Fruit fly (Drosophila melanogaster) whole organism, embryonic: ENCODE measurements around the gene CG5715.

Experiments used
- BtbVII ChIP-seq: fragments of 200-800 bp; sonication (Bioruptor generic); optimal IDR thresholded peaks from 3 replicates; lab custom pipeline; 2017; ENCODE audit warnings: missing biosample characterization, mild to moderate bottlenecking, missing genetic modification characterization
- CG11456 ChIP-seq: fragments of 200-800 bp; sonication (Bioruptor generic); IDR thresholded peaks from 3 replicates; pipeline ENCODE4 v1.3.6; 2022; ENCODE audit warnings: missing biosample characterization, missing genetic modification characterization
- CG11696 ChIP-seq: fragments of 200-800 bp; sonication (Bioruptor generic); IDR thresholded peaks from 2 replicates; pipeline ENCODE4 v1.3.6; 2022; ENCODE audit warnings: missing biosample characterization, missing genetic modification characterization
- CG12071 ChIP-seq: fragments of 200-800 bp; sonication (Bioruptor generic); optimal IDR thresholded peaks from 3 replicates; lab custom pipeline; 2018; ENCODE audit warnings: missing biosample characterization, mild to moderate bottlenecking, missing genetic modification characterization
- CG12744 ChIP-seq: fragments of 200-800 bp; sonication (Bioruptor generic); optimal IDR thresholded peaks from 2 replicates; lab custom pipeline; 2016; ENCODE audit warnings: missing biosample characterization, missing genetic modification characterization
- CG14710 ChIP-seq: fragments of 200-800 bp; sonication (Bioruptor generic); optimal IDR thresholded peaks from 3 replicates; lab custom pipeline; 2019; ENCODE audit warnings: missing biosample characterization, mild to moderate bottlenecking, missing genetic modification characterization, moderate library complexity
- CG1529 ChIP-seq: fragments of 200-800 bp; sonication (Bioruptor generic); optimal IDR thresholded peaks from 3 replicates; lab custom pipeline; 2018; ENCODE audit warnings: missing biosample characterization, missing genetic modification characterization
- CG15696 ChIP-seq: fragments of 200-800 bp; sonication (Bioruptor generic); optimal IDR thresholded peaks from 2 replicates; lab custom pipeline; 2019; ENCODE audit warnings: missing biosample characterization, mild to moderate bottlenecking, missing genetic modification characterization, moderate library complexity
- CG17568 ChIP-seq: fragments of 200-800 bp; sonication (Bioruptor generic); optimal IDR thresholded peaks from 2 replicates; lab custom pipeline; 2018; ENCODE audit warnings: missing biosample characterization, mild to moderate bottlenecking, missing genetic modification characterization, moderate library complexity
- CG2199 ChIP-seq: fragments of 200-800 bp; sonication (Bioruptor generic); IDR thresholded peaks from 3 replicates; pipeline ENCODE4 v1.3.6; 2022; ENCODE audit warnings: missing biosample characterization, missing genetic modification characterization
- CG2678 ChIP-seq: fragments of 200-800 bp; sonication (Bioruptor generic); optimal IDR thresholded peaks from 3 replicates; lab custom pipeline; 2019; ENCODE audit warnings: missing biosample characterization, mild to moderate bottlenecking, missing genetic modification characterization, moderate library complexity
- CG30020 ChIP-seq: fragments of 200-800 bp; optimal IDR thresholded peaks from 2 replicates; lab custom pipeline; 2019; ENCODE audit warnings: missing biosample characterization, mild to moderate bottlenecking, missing genetic modification characterization, moderate library complexity
- CG31365 ChIP-seq: fragments of 200-800 bp; sonication (Bioruptor generic); optimal IDR thresholded peaks from 2 replicates; lab custom pipeline; 2018; ENCODE audit warnings: missing biosample characterization, mild to moderate bottlenecking, missing genetic modification characterization
- CG34422 ChIP-seq: fragments of 200-800 bp; sonication (Bioruptor generic); IDR thresholded peaks from 3 replicates; pipeline ENCODE4 v1.3.6; 2022; ENCODE audit warnings: missing biosample characterization, missing genetic modification characterization
- CG4360 ChIP-seq: fragments of 200-800 bp; sonication (Bioruptor generic); IDR thresholded peaks from 2 replicates; pipeline ENCODE4 v1.3.6; 2022; ENCODE audit warnings: missing biosample characterization, missing genetic modification characterization
- CG4404 ChIP-seq: fragments of 200-800 bp; sonication (Bioruptor generic); IDR thresholded peaks from 2 replicates; pipeline ENCODE4 v1.3.6; 2022; ENCODE audit warnings: missing biosample characterization, missing genetic modification characterization
- CG6813 ChIP-seq: fragments of 200-800 bp; sonication (Bioruptor generic); optimal IDR thresholded peaks from 2 replicates; lab custom pipeline; 2017; ENCODE audit warnings: missing biosample characterization, missing genetic modification characterization, mild to moderate bottlenecking, moderate library complexity, missing genetic modification reagents
- CG7271 ChIP-seq: fragments of 200-800 bp; sonication (Bioruptor generic); optimal IDR thresholded peaks from 2 replicates; lab custom pipeline; 2018; ENCODE audit warnings: missing biosample characterization, mild to moderate bottlenecking, missing genetic modification characterization, moderate library complexity
- CG7357 ChIP-seq: fragments of 200-800 bp; sonication (Bioruptor generic); IDR thresholded peaks from 3 replicates; pipeline ENCODE4 v1.3.6; 2022; ENCODE audit warnings: missing biosample characterization, missing genetic modification characterization
- CG8924 ChIP-seq: fragments of 200-800 bp; optimal IDR thresholded peaks from 3 replicates; lab custom pipeline; 2019; ENCODE audit warnings: missing biosample characterization, mild to moderate bottlenecking, missing genetic modification characterization, moderate library complexity
- CG9437 ChIP-seq: fragments of 200-800 bp; sonication (Bioruptor generic); optimal IDR thresholded peaks from 2 replicates; lab custom pipeline; 2018; ENCODE audit warnings: missing biosample characterization, mild to moderate bottlenecking, missing genetic modification characterization
- CG9609 ChIP-seq: fragments of 200-800 bp; sonication (Bioruptor generic); optimal IDR thresholded peaks from 3 replicates; lab custom pipeline; 2016; ENCODE audit warnings: missing biosample characterization, missing genetic modification characterization
- CrebB ChIP-seq: fragments of 200-800 bp; sonication (Bioruptor generic); optimal IDR thresholded peaks from 3 replicates; lab custom pipeline; 2018; ENCODE audit warnings: missing biosample characterization, mild to moderate bottlenecking, missing genetic modification characterization
- D19A ChIP-seq: fragments of 200-800 bp; optimal IDR thresholded peaks from 3 replicates; lab custom pipeline; 2019; ENCODE audit warnings: missing biosample characterization, mild to moderate bottlenecking, missing genetic modification characterization, moderate library complexity
- Elba2 ChIP-seq: fragments of 200-800 bp; sonication (Bioruptor generic); optimal IDR thresholded peaks from 3 replicates; lab custom pipeline; 2016; ENCODE audit warnings: missing biosample characterization, missing genetic modification characterization
- H15 ChIP-seq: fragments of 200-800 bp; sonication (Bioruptor generic); IDR thresholded peaks from 3 replicates; pipeline ENCODE4 v1.3.6; 2022; ENCODE audit warnings: missing biosample characterization, missing genetic modification characterization
- Jarid2 ChIP-seq: fragments of 200-800 bp; sonication (Bioruptor generic); optimal IDR thresholded peaks from 3 replicates; lab custom pipeline; 2017; ENCODE audit warnings: mild to moderate bottlenecking, missing biosample characterization, missing genetic modification reagents, missing genetic modification characterization
- NFAT ChIP-seq: fragments of 200-800 bp; sonication (Bioruptor generic); IDR thresholded peaks from 2 replicates; pipeline ENCODE4 v1.3.6; 2022; ENCODE audit warnings: missing biosample characterization, missing genetic modification characterization
- Pdp1 ChIP-seq, 2 experiments: fragments of 200-800 bp; sonication (Bioruptor generic); optimal IDR thresholded peaks; 3 replicates each; lab custom pipeline; 2016; ENCODE audit warnings: missing biosample characterization in 2 of 2, missing genetic modification characterization in 2 of 2, mild to moderate bottlenecking in 1 of 2, moderate library complexity in 1 of 2
- Six4 ChIP-seq: fragments of 200-800 bp; sonication (Bioruptor generic); optimal IDR thresholded peaks from 2 replicates; lab custom pipeline; 2016; ENCODE audit warnings: missing biosample characterization, missing genetic modification characterization
- Sry-β ChIP-seq: fragments of 200-800 bp; sonication (Bioruptor generic); optimal IDR thresholded peaks from 2 replicates; lab custom pipeline; 2018; ENCODE audit warnings: missing biosample characterization, mild to moderate bottlenecking, missing genetic modification characterization, moderate library complexity
- Stat92E ChIP-seq, 3 experiments: fragments of >200 bp in 2 of 3; fragments of 200-800 bp in 1 of 3; sonication (Bioruptor generic) in 1 of 3; optimal IDR thresholded peaks; 2 replicates each; lab custom pipeline; 2017 to 2019; ENCODE audit warnings: missing biosample characterization in 3 of 3, missing genetic modification characterization in 3 of 3, mild to moderate bottlenecking in 1 of 3, moderate library complexity in 1 of 3
- Xrp1 ChIP-seq: fragments of 200-800 bp; sonication (Bioruptor generic); IDR thresholded peaks from 2 replicates; pipeline ENCODE4 v1.3.6; 2022; ENCODE audit warnings: missing biosample characterization, missing genetic modification characterization
- caup ChIP-seq: fragments of 200-800 bp; sonication (Bioruptor generic); optimal IDR thresholded peaks from 3 replicates; lab custom pipeline; 2017; ENCODE audit warnings: missing biosample characterization, mild to moderate bottlenecking, missing genetic modification characterization, moderate library complexity; ENCODE audit not compliant: severe bottlenecking
- chinmo ChIP-seq: fragments of 200-800 bp; sonication (Bioruptor generic); IDR thresholded peaks from 4 replicates; pipeline ENCODE4 v1.3.6; 2022; ENCODE audit warnings: missing biosample characterization, missing genetic modification characterization; ENCODE audit not compliant: partially characterized antibody
- dmrt99B ChIP-seq: fragments of 200-800 bp; sonication (Bioruptor generic); optimal IDR thresholded peaks from 2 replicates; lab custom pipeline; 2018; ENCODE audit warnings: missing biosample characterization, mild to moderate bottlenecking, missing genetic modification characterization, moderate library complexity
- dpn ChIP-seq, 2 experiments: fragments of 200-800 bp; sonication (Bioruptor generic); optimal IDR thresholded peaks; 3 replicates each; lab custom pipeline; 2016; ENCODE audit warnings: missing biosample characterization in 2 of 2, missing genetic modification characterization in 2 of 2
- fd96Cb ChIP-seq: fragments of 200-800 bp; sonication (Bioruptor generic); optimal IDR thresholded peaks from 2 replicates; lab custom pipeline; 2018; ENCODE audit warnings: missing biosample characterization, mild to moderate bottlenecking, missing genetic modification characterization, moderate library complexity
- her ChIP-seq: fragments of 200-800 bp; sonication (Bioruptor generic); optimal IDR thresholded peaks from 2 replicates; lab custom pipeline; 2016; ENCODE audit warnings: missing biosample characterization, missing genetic modification characterization
- kay ChIP-seq: fragments of 200-800 bp; sonication (Bioruptor generic); optimal IDR thresholded peaks from 2 replicates; lab custom pipeline; 2016; ENCODE audit warnings: missing biosample characterization, missing genetic modification characterization
- kni ChIP-seq: fragments of 200-800 bp; sonication (Bioruptor generic); optimal IDR thresholded peaks from 3 replicates; lab custom pipeline; 2017; ENCODE audit warnings: mild to moderate bottlenecking, missing biosample characterization, missing genetic modification reagents, missing genetic modification characterization
- oc ChIP-seq: fragments of 200-800 bp; sonication (Bioruptor generic); optimal IDR thresholded peaks from 2 replicates; lab custom pipeline; 2018; ENCODE audit warnings: missing biosample characterization, mild to moderate bottlenecking, missing genetic modification characterization, moderate library complexity
- pfk ChIP-seq: fragments of 200-800 bp; sonication (Bioruptor generic); optimal IDR thresholded peaks from 2 replicates; lab custom pipeline; 2018; ENCODE audit warnings: missing biosample characterization, mild to moderate bottlenecking, missing genetic modification characterization, moderate library complexity
- pnt ChIP-seq: fragments of 200-800 bp; sonication (Bioruptor generic); optimal IDR thresholded peaks from 3 replicates; lab custom pipeline; 2016; ENCODE audit warnings: missing biosample characterization, missing genetic modification characterization
- prd ChIP-seq, 3 experiments: fragments of >200 bp in 2 of 3; fragments of 200-800 bp in 1 of 3; sonication (Bioruptor generic) in 1 of 3; optimal IDR thresholded peaks in 2 of 3; IDR thresholded peaks in 1 of 3; 2 replicates in 2 of 3; 3 replicates in 1 of 3; pipeline versions ENCODE4 v1.3.6 to Lab custom; 2017 to 2022; ENCODE audit warnings: missing biosample characterization in 1 of 3, missing genetic modification characterization in 1 of 3
- sc ChIP-seq, 3 experiments: fragments of >200 bp in 2 of 3; fragments of 200-800 bp in 1 of 3; sonication (Bioruptor generic) in 1 of 3; optimal IDR thresholded peaks; 2 replicates in 2 of 3; 3 replicates in 1 of 3; lab custom pipeline; 2017; ENCODE audit warnings: mild to moderate bottlenecking in 1 of 3, missing biosample characterization in 1 of 3, missing genetic modification characterization in 1 of 3, missing genetic modification reagents in 1 of 3
- tna ChIP-seq: fragments of 200-800 bp; sonication (Bioruptor generic); IDR thresholded peaks from 2 replicates; pipeline ENCODE4 v1.3.6; 2022; ENCODE audit warnings: missing biosample characterization, missing genetic modification characterization; ENCODE audit not compliant: partially characterized antibody
- trem ChIP-seq: fragments of 200-800 bp; optimal IDR thresholded peaks from 3 replicates; lab custom pipeline; 2019; ENCODE audit warnings: missing biosample characterization, mild to moderate bottlenecking, missing genetic modification characterization, moderate library complexity
- unc-4 ChIP-seq: fragments of 200-800 bp; sonication (Bioruptor generic); IDR thresholded peaks from 2 replicates; pipeline ENCODE4 v1.3.6; 2022; ENCODE audit warnings: missing biosample characterization, missing genetic modification characterization; ENCODE audit not compliant: partially characterized antibody

Gene CG5715

DNA sequence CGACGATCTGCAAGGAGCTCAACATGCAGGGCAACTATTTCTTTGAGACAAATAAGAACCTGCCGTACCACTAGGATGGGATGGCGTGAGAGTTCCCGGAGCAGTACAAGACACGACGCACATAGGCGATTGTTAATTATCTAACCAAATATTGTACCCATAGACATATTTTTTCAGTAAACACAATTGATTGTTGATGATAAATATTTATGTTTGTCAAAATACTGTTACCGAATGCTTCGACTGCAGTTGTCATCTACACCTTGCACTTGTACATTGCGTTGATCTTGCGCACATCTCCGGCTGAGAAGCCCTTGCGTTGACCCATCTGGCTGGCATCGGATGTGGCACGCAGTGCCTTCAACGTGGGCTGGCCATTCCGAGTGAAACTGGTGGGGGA is 1.0 kb downstream of the CG5715 start (continued):
- TF ChIP-seq CG2199 (GFP tag; lab: Robert Waterston, UW) (no peak), CG9609 (GFP tag; lab: Kevin White, UChicago) (no peak), Jarid2 (GFP tag; lab: Kevin White, UChicago) (no peak), Pdp1 (GFP tag; optimal IDR thresholded peaks at IDR 0.05; lab: Kevin White, UChicago) (peak in 1 of 2 experiments; percentile 5), CG7357 (no peak), kni (GFP tag; lab: Kevin White, UChicago) (peak; percentile 77), trem (tag; lab: Kevin White, UChicago) (peak; percentile 50), CG11456 (GFP tag; lab: Robert Waterston, UW) (0 out of 3 replicates have a peak, but pooled peaks have one; percentile 18), Elba2 (GFP tag; lab: Kevin White, UChicago) (no peak), CG11696 (GFP tag; lab: Robert Waterston, UW) (no peak), Sry-β (GFP tag; lab: Kevin White, UChicago) (peak; percentile 35), tna (GFP tag; lab: Robert Waterston, UW) (no peak), fd96Cb (tag; lab: Kevin White, UChicago) (peak; percentile 25), Xrp1 (peak; percentile 38; the same call in 1 of the 2 replicates), unc-4 (GFP tag; lab: Robert Waterston, UW) (no peak), prd (optimal IDR thresholded peaks at IDR 0.05; lab: Kevin White, UChicago) (no peak), prd (GFP tag; IDR thresholded peaks at IDR 0.05; lab: Robert Waterston, UW) (no peak), pnt (GFP tag; lab: Kevin White, UChicago) (no peak), chinmo (GFP tag; lab: Robert Waterston, UW) (no peak), CG30020 (tag; lab: Kevin White, UChicago) (no peak), her (no peak), oc (tag; lab: Kevin White, UChicago) (peak; percentile 23), H15 (GFP tag; lab: Robert Waterston, UW) (no peak), dpn (GFP tag; optimal IDR thresholded peaks at IDR 0.05; lab: Kevin White, UChicago) (no peak), CG9437 (GFP tag; lab: Kevin White, UChicago) (no peak), dmrt99B (tag; lab: Kevin White, UChicago) (peak; percentile 11), CG17568 (GFP tag; lab: Kevin White, UChicago) (peak; percentile 27), CG14710 (peak; percentile 71), CG1529 (GFP tag; lab: Kevin White, UChicago) (peak; percentile 53), CrebB (tag; lab: Kevin White, UChicago) (no peak), CG6813 (peak; percentile 72), Stat92E (GFP tag; optimal IDR thresholded peaks at IDR 0.05; lab: Kevin White, UChicago) (no peak), BtbVII (no peak), sc (optimal IDR thresholded peaks at IDR 0.05; lab: Kevin White, UChicago) (no peak), sc (GFP tag; optimal IDR thresholded peaks at IDR 0.05; lab: Kevin White, UChicago) (peak; percentile 10), pfk (no peak), CG34422 (GFP tag; lab: Robert Waterston, UW) (no peak), CG12071 (GFP tag; lab: Kevin White, UChicago) (peak; percentile 47), CG4360 (GFP tag; lab: Robert Waterston, UW) (no peak), CG15696 (peak; percentile 58), CG12744 (GFP tag; lab: Kevin White, UChicago) (no peak), CG31365 (tag; lab: Kevin White, UChicago) (peak; percentile 48), CG2678 (peak; percentile 60), CG8924 (tag; lab: Kevin White, UChicago) (peak; percentile 22), kay (GFP tag; lab: Kevin White, UChicago) (no peak), caup (GFP tag; lab: Kevin White, UChicago) (no peak), CG7271 (tag; lab: Kevin White, UChicago) (peak; percentile 34), CG4404 (GFP tag; lab: Robert Waterston, UW) (no peak), D19A (tag; lab: Kevin White, UChicago) (peak; percentile 8), Six4 (GFP tag; lab: Kevin White, UChicago) (no peak), NFAT (GFP tag; lab: Robert Waterston, UW) (no peak)
